Worm (Caenorhabditis elegans): Measurements from ENCODE around the gene K02C4.2.

- no peak for TF ChIP-seq lin-13 (GFP tag; optimal IDR thresholded peaks at IDR 0.05)
- TF ChIP-seq nhr-237 (tag; optimal IDR thresholded peaks at IDR 0.05): no peak
- TF ChIP-seq zip-4 (GFP tag; optimal IDR thresholded peaks at IDR 0.05): no peak
Observed at ce11 chrII:8032657-8033056, 42.9 kb upstream of the K02C4.2 start, which contains the start of gene nrf-6.
